Worm (Caenorhabditis elegans): ENCODE measurements around the gene srd-36.

Gene srd-36

ce11 chrX:13286533-13286932, 8.0 kb downstream of the srd-36 start, which contains the start of gene R04D3.2:
Gene R04D3.2, minus strand, starts transcription at chrX:13286633.
- no peak for TF ChIP-seq med-1 (GFP tag; optimal IDR thresholded peaks at IDR 0.05; ENCODE audit: insufficient read depth)
- TF ChIP-seq T22C8.4 (GFP tag; IDR thresholded peaks at IDR 0.05), result no peak
- no peak for TF ChIP-seq ztf-29 (GFP tag; IDR thresholded peaks at IDR 0.05)
- no peak for TF ChIP-seq ztf-23 (GFP tag; IDR thresholded peaks at IDR 0.05)
- no peak for TF ChIP-seq flt-1 (GFP tag; IDR thresholded peaks at IDR 0.05)
- TF ChIP-seq ref-1 (GFP tag; conservative IDR thresholded peaks at IDR 0.05), result no peak
- TF ChIP-seq tab-1 (GFP tag; IDR thresholded peaks at IDR 0.05), result no peak
- TF ChIP-seq klf-2 (GFP tag; conservative IDR thresholded peaks at IDR 0.05), result no peak
- TF ChIP-seq cog-1 (tag; optimal IDR thresholded peaks at IDR 0.05), result no peak

- TF ChIP-seq ztf-23 (GFP tag; IDR thresholded peaks at IDR 0.05), result no peak
- TF ChIP-seq cog-1 (tag; optimal IDR thresholded peaks at IDR 0.05), result no peak
- TF ChIP-seq T22C8.4 (GFP tag; IDR thresholded peaks at IDR 0.05), result no peak
- TF ChIP-seq tab-1 (GFP tag; IDR thresholded peaks at IDR 0.05), result no peak
- TF ChIP-seq ztf-29 (GFP tag; IDR thresholded peaks at IDR 0.05), result no peak
- no peak for TF ChIP-seq ref-1 (GFP tag; conservative IDR thresholded peaks at IDR 0.05)
- TF ChIP-seq flt-1 (GFP tag; IDR thresholded peaks at IDR 0.05), result 0 out of 2 replicates have a peak, but pooled peaks have one; percentile 45
- TF ChIP-seq med-1 (GFP tag; optimal IDR thresholded peaks at IDR 0.05; ENCODE audit: insufficient read depth), result no peak
These were observed 10.0 kb downstream of the srd-36 start for ce11 chrX:13284618-13285017.

- TF ChIP-seq ztf-23 (GFP tag; IDR thresholded peaks at IDR 0.05) (no peak), tab-1 (GFP tag; IDR thresholded peaks at IDR 0.05) (no peak), cog-1 (tag; optimal IDR thresholded peaks at IDR 0.05) (no peak), klf-2 (GFP tag; conservative IDR thresholded peaks at IDR 0.05) (no peak), flt-1 (GFP tag; IDR thresholded peaks at IDR 0.05) (no peak), ref-1 (GFP tag; conservative IDR thresholded peaks at IDR 0.05) (no peak), T22C8.4 (GFP tag; IDR thresholded peaks at IDR 0.05) (no peak), ztf-29 (GFP tag; IDR thresholded peaks at IDR 0.05) (no peak), med-1 (GFP tag; optimal IDR thresholded peaks at IDR 0.05; ENCODE audit: insufficient read depth) (no peak)
These were observed 10.5 kb downstream of the srd-36 start, which contains the start of gene cyp-14A4 for ce11 chrX:13284091-13284490. Gene cyp-14A4, minus strand, starts transcription at chrX:13284197.

ce11 chrX:13283462-13283861, 11.1 kb downstream of the srd-36 start:
- TF ChIP-seq T22C8.4 (GFP tag; IDR thresholded peaks at IDR 0.05) (no peak), flt-1 (GFP tag; IDR thresholded peaks at IDR 0.05) (peak; percentile 53; the same call in 1 of the 2 replicates)

ce11 chrX:13278876-13279275, 15.7 kb downstream of the srd-36 start, which contains the start of gene phf-33:
Gene phf-33, minus strand, starts transcription at chrX:13278976.
- TF ChIP-seq klf-2 (GFP tag; conservative IDR thresholded peaks at IDR 0.05), result no peak

ce11 chrX:13274102-13274501, 20.5 kb downstream of the srd-36 start, which contains the start of gene cyp-14A3:
Gene cyp-14A3, minus strand, starts transcription at chrX:13274202.
- TF ChIP-seq ztf-29 (GFP tag; IDR thresholded peaks at IDR 0.05) (no peak), ref-1 (GFP tag; conservative IDR thresholded peaks at IDR 0.05) (no peak)

ce11 chrX:13269586-13269985, 25.0 kb downstream of the srd-36 start, which contains the start of gene cyp-14A2:
Gene cyp-14A2, minus strand, starts transcription at chrX:13269686.
- TF ChIP-seq ref-1 (GFP tag; conservative IDR thresholded peaks at IDR 0.05) (no peak), med-1 (GFP tag; optimal IDR thresholded peaks at IDR 0.05; ENCODE audit: insufficient read depth) (no peak), ztf-29 (GFP tag; IDR thresholded peaks at IDR 0.05) (no peak), cog-1 (tag; optimal IDR thresholded peaks at IDR 0.05) (no peak), tab-1 (GFP tag; IDR thresholded peaks at IDR 0.05) (no peak), ztf-23 (GFP tag; IDR thresholded peaks at IDR 0.05) (no peak), flt-1 (GFP tag; IDR thresholded peaks at IDR 0.05) (no peak), T22C8.4 (GFP tag; IDR thresholded peaks at IDR 0.05) (no peak), klf-2 (GFP tag; conservative IDR thresholded peaks at IDR 0.05) (no peak)

- TF ChIP-seq ztf-23 (GFP tag; IDR thresholded peaks at IDR 0.05) (no peak), med-1 (GFP tag; optimal IDR thresholded peaks at IDR 0.05; ENCODE audit: insufficient read depth) (no peak), cog-1 (tag; optimal IDR thresholded peaks at IDR 0.05) (no peak), ztf-29 (GFP tag; IDR thresholded peaks at IDR 0.05) (no peak), T22C8.4 (GFP tag; IDR thresholded peaks at IDR 0.05) (no peak), tab-1 (GFP tag; IDR thresholded peaks at IDR 0.05) (no peak), ref-1 (GFP tag; conservative IDR thresholded peaks at IDR 0.05) (no peak), flt-1 (GFP tag; IDR thresholded peaks at IDR 0.05) (no peak), klf-2 (GFP tag; conservative IDR thresholded peaks at IDR 0.05) (no peak)
These were observed 27.3 kb downstream of the srd-36 start, which contains the start of gene cyp-14A1 for ce11 chrX:13267230-13267629. Gene cyp-14A1, minus strand, starts transcription at chrX:13267355.

ce11 chrX:13264550-13264949, 30.0 kb downstream of the srd-36 start:
- peak; percentile 92 for TF ChIP-seq flt-1 (GFP tag; IDR thresholded peaks at IDR 0.05)
- TF ChIP-seq ztf-29 (GFP tag; IDR thresholded peaks at IDR 0.05), result peak; percentile 88
- peak; percentile 44 for TF ChIP-seq cog-1 (tag; optimal IDR thresholded peaks at IDR 0.05)
- peak; percentile 94 for TF ChIP-seq ztf-23 (GFP tag; IDR thresholded peaks at IDR 0.05)
- TF ChIP-seq med-1 (GFP tag; optimal IDR thresholded peaks at IDR 0.05; ENCODE audit: insufficient read depth), result peak; percentile 28
- TF ChIP-seq ref-1 (GFP tag; conservative IDR thresholded peaks at IDR 0.05), result peak; percentile 77
- TF ChIP-seq T22C8.4 (GFP tag; IDR thresholded peaks at IDR 0.05), result peak; percentile 89
- TF ChIP-seq tab-1 (GFP tag; IDR thresholded peaks at IDR 0.05), result peak; percentile 92
- peak; percentile 90 for TF ChIP-seq klf-2 (GFP tag; conservative IDR thresholded peaks at IDR 0.05)

- no peak for TF ChIP-seq tab-1 (GFP tag; IDR thresholded peaks at IDR 0.05)
- no peak for TF ChIP-seq ztf-23 (GFP tag; IDR thresholded peaks at IDR 0.05)
- no peak for TF ChIP-seq ref-1 (GFP tag; conservative IDR thresholded peaks at IDR 0.05)
- TF ChIP-seq ztf-29 (GFP tag; IDR thresholded peaks at IDR 0.05), result no peak
- no peak for TF ChIP-seq flt-1 (GFP tag; IDR thresholded peaks at IDR 0.05)
- no peak for TF ChIP-seq T22C8.4 (GFP tag; IDR thresholded peaks at IDR 0.05)
These were observed 32.4 kb downstream of the srd-36 start, which contains the start of gene K09A11.1 for ce11 chrX:13262195-13262594. Gene K09A11.1, plus strand, starts transcription at chrX:13262495.

Measured in whole organism, midembryonic.